Fruit fly (Drosophila melanogaster): ENCODE results near the gene Antdh.

- TF ChIP-seq CG8301 (tag; optimal IDR thresholded peaks at IDR 0.05) = no peak
- peak; percentile 66 for TF ChIP-seq CG34367 (tag; optimal IDR thresholded peaks at IDR 0.05)
- no peak for TF ChIP-seq CG14655 (GFP tag; optimal IDR thresholded peaks at IDR 0.05)
These were observed 45.3 kb downstream of the Antdh start for dm6 chrX:11123561-11123960.

Data from whole organism, pupa.